Fruit fly (Drosophila melanogaster): Measurements from ENCODE around the gene Spt6.

DNA sequence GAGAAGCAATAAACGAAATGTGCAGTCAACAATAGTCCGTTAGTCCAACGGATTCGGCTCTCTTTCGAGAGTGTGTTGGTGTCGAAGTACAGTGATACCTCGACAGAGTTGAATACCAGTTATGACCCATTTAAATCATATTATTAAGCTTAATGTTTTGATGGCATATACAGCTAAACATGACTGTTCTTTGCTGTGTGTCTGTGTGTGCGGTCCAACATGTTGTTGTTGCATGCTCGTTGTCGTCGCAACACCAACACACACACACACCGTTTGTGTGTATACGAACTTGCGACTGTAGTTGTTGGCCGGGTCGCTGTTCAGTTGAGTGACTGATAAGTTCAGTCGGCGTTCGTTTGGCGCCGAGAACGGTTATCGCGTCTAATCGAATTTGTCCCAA lies 41.3 kb downstream of the Spt6 start, which contains the start of gene CG15894:
- no peak for TF ChIP-seq CG9948 (tag; optimal IDR thresholded peaks at IDR 0.05)
- TF ChIP-seq D1 (tag; optimal IDR thresholded peaks at IDR 0.05): no peak
- peak; percentile 14 for TF ChIP-seq CG8159 (tag; optimal IDR thresholded peaks at IDR 0.05)
- TF ChIP-seq Pif1A (GFP tag; optimal IDR thresholded peaks at IDR 0.05): no peak
- TF ChIP-seq EcR (GFP tag; optimal IDR thresholded peaks at IDR 0.05): no peak
- no peak for TF ChIP-seq CG12605 (GFP tag; IDR thresholded peaks at IDR 0.05)
- no peak for TF ChIP-seq CG10348 (GFP tag; IDR thresholded peaks at IDR 0.05)
- no peak for TF ChIP-seq Pif1B (GFP tag; optimal IDR thresholded peaks at IDR 0.05)
- TF ChIP-seq gl (tag; optimal IDR thresholded peaks at IDR 0.05): no peak
- TF ChIP-seq rn (GFP tag; IDR thresholded peaks at IDR 0.05): no peak
- no peak for TF ChIP-seq Snoo (tag; optimal IDR thresholded peaks at IDR 0.05)

Data from whole organism, pupa.